Fruit fly (Drosophila melanogaster): ENCODE data around the gene CG10366.
A peak's percentile ranks its signal among the peaks of the same experiment; 100 is the strongest.

Gene CG10366

dm6 chr2L:19577187-19577765, 6.8 kb upstream of the CG10366 start, which contains the start of the genes spi and msb1l (continued):
- TF ChIP-seq CG14050 (GFP tag; IDR thresholded peaks at IDR 0.05) (no peak), fd64A (GFP tag; optimal IDR thresholded peaks at IDR 0.05) (no peak), NFAT (GFP tag; IDR thresholded peaks at IDR 0.05) (peak; percentile 10; the same call in 1 of the 2 replicates), lab (GFP tag; optimal IDR thresholded peaks at IDR 0.05) (peak; percentile 55), rib (GFP tag; IDR thresholded peaks at IDR 0.05) (no peak), HLH54F (GFP tag; optimal IDR thresholded peaks at IDR 0.05) (peak; percentile 42), cas (GFP tag; IDR thresholded peaks at IDR 0.05) (no peak), CG2875 (GFP tag; optimal IDR thresholded peaks at IDR 0.05) (no peak), Bgb (GFP tag; IDR thresholded peaks at IDR 0.05; ENCODE audit: partially characterized antibody) (no peak), chn (GFP tag; optimal IDR thresholded peaks at IDR 0.05) (peak; percentile 50), CG4282 (GFP tag; optimal IDR thresholded peaks at IDR 0.05) (no peak), ci (GFP tag; IDR thresholded peaks at IDR 0.05) (no peak), CG17361 (GFP tag; IDR thresholded peaks at IDR 0.05) (peak; percentile 87), CG3163 (GFP tag; optimal IDR thresholded peaks at IDR 0.05) (no peak), Ada2b (GFP tag; IDR thresholded peaks at IDR 0.05) (no peak), Hr3 (GFP tag; optimal IDR thresholded peaks at IDR 0.05) (peak; percentile 71), gce (GFP tag; IDR thresholded peaks at IDR 0.05) (no peak), CG7745 (tag; optimal IDR thresholded peaks at IDR 0.05) (no peak), Adf1 (GFP tag; IDR thresholded peaks at IDR 0.05) (no peak), CG15073 (GFP tag; optimal IDR thresholded peaks at IDR 0.05) (no peak), gt (GFP tag; IDR thresholded peaks at IDR 0.05) (no peak), Fer1 (GFP tag; optimal IDR thresholded peaks at IDR 0.05) (no peak), prd (optimal IDR thresholded peaks at IDR 0.05) (no peak), prd (GFP tag; IDR thresholded peaks at IDR 0.05) (no peak; the same call in 2 of the 3 replicates), wdn (GFP tag; IDR thresholded peaks at IDR 0.05) (no peak), hb (GFP tag; IDR thresholded peaks at IDR 0.05; ENCODE audit: partially characterized antibody) (no peak), CoRest (tag; optimal IDR thresholded peaks at IDR 0.05) (peak; percentile 81), chinmo (GFP tag; IDR thresholded peaks at IDR 0.05; ENCODE audit: partially characterized antibody) (no peak), Hr78 (GFP tag; optimal IDR thresholded peaks at IDR 0.05) (no peak), CG12299 (tag; optimal IDR thresholded peaks at IDR 0.05) (no peak), Dad (GFP tag; optimal IDR thresholded peaks at IDR 0.05) (no peak), zfh2 (GFP tag; optimal IDR thresholded peaks at IDR 0.05) (peak; percentile 59)

- TF ChIP-seq Dp (GFP tag; optimal IDR thresholded peaks at IDR 0.05): peak; percentile 99
- TF ChIP-seq CG6791 (GFP tag; IDR thresholded peaks at IDR 0.05; ENCODE audit: partially characterized antibody): peak; percentile 94
- TF ChIP-seq CG18262 (tag; optimal IDR thresholded peaks at IDR 0.05): peak; percentile 5
- TF ChIP-seq chinmo (GFP tag; IDR thresholded peaks at IDR 0.05; ENCODE audit: partially characterized antibody): peak; percentile 92; the same call in 3 of the 4 replicates
- TF ChIP-seq tna (GFP tag; IDR thresholded peaks at IDR 0.05; ENCODE audit: partially characterized antibody): peak; percentile 97
- peak; percentile 91 for TF ChIP-seq vnd (GFP tag; IDR thresholded peaks at IDR 0.05; ENCODE audit: partially characterized antibody)
- TF ChIP-seq CG17829 (tag; optimal IDR thresholded peaks at IDR 0.05): peak; percentile 39
- peak; percentile 88 for TF ChIP-seq CG15514 (GFP tag; optimal IDR thresholded peaks at IDR 0.05)
- TF ChIP-seq crp (GFP tag; optimal IDR thresholded peaks at IDR 0.05): peak in 1 of 2 experiments; percentile 87
- TF ChIP-seq CG7745 (tag; optimal IDR thresholded peaks at IDR 0.05): no peak
- TF ChIP-seq MBD-R2 (GFP tag; IDR thresholded peaks at IDR 0.05): peak; percentile 71
- TF ChIP-seq nerfin-2 (GFP tag; IDR thresholded peaks at IDR 0.05; ENCODE audit: partially characterized antibody): peak; percentile 98
- peak; percentile 45 for TF ChIP-seq CG9797 (GFP tag; optimal IDR thresholded peaks at IDR 0.05)
- peak; percentile 52 for TF ChIP-seq CG1603 (tag; optimal IDR thresholded peaks at IDR 0.05)
- peak; percentile 93 for TF ChIP-seq Dref (GFP tag; IDR thresholded peaks at IDR 0.05)
- TF ChIP-seq Kr (GFP tag; optimal IDR thresholded peaks at IDR 0.05): no peak
- TF ChIP-seq Sry-δ (GFP tag; optimal IDR thresholded peaks at IDR 0.05): peak; percentile 58
- TF ChIP-seq hb (GFP tag; IDR thresholded peaks at IDR 0.05; ENCODE audit: partially characterized antibody): peak; percentile 85; the same call in 2 of the 3 replicates
- peak; percentile 77; the same call in 1 of the 2 replicates for TF ChIP-seq amos (GFP tag; IDR thresholded peaks at IDR 0.05; ENCODE audit: partially characterized antibody)
- TF ChIP-seq CG7963 (GFP tag; IDR thresholded peaks at IDR 0.05; ENCODE audit: partially characterized antibody): peak; percentile 94
Measured at dm6 chr2L:19579995-19580578, 3.9 kb upstream of the CG10366 start, which contains the start of gene Pmvk. TSS of gene Pmvk (minus strand) at chr2L:19580351.

All from whole organism, embryonic.